Worm (Caenorhabditis elegans) whole organism, young adult: ENCODE results near the gene tpra-1.

Experiments
- B0336.3 ChIP-seq: fragments of 200-800 bp; sonication (Bioruptor generic); IDR thresholded peaks from 2 replicates; pipeline ENCODE4 v1.3.6; 2022; ENCODE audit warnings: missing genetic modification characterization, missing compliant biosample characterization
- F23B12.7 ChIP-seq: sonication (generic microtip); optimal IDR thresholded peaks from 2 replicates; lab custom pipeline; 2017; ENCODE audit warnings: missing genetic modification characterization, mild to moderate bottlenecking, missing compliant biosample characterization, antibody characterized with exemption, moderate library complexity; ENCODE audit not compliant: insufficient read depth
- F33H1.4 ChIP-seq: fragments of 200-800 bp; sonication (Bioruptor generic); IDR thresholded peaks from 2 replicates; pipeline ENCODE4 v1.3.6; 2022; ENCODE audit warnings: missing genetic modification reagents, missing genetic modification characterization, missing compliant biosample characterization
- F49E8.2 ChIP-seq: sonication (generic microtip); optimal IDR thresholded peaks from 3 replicates; lab custom pipeline; 2017; ENCODE audit warnings: missing genetic modification characterization, mild to moderate bottlenecking, missing compliant biosample characterization, antibody characterized with exemption, moderate library complexity; ENCODE audit not compliant: insufficient read depth
- F57A8.1 ChIP-seq: fragments of 200-800 bp; sonication (Bioruptor generic); optimal IDR thresholded peaks from 2 replicates; lab custom pipeline; 2018; ENCODE audit warnings: mild to moderate bottlenecking, missing genetic modification characterization, moderate library complexity, missing compliant biosample characterization
- K11D2.4 ChIP-seq: fragments of 200-800 bp; sonication (Bioruptor generic); IDR thresholded peaks from 2 replicates; pipeline ENCODE4 v1.3.6; 2022; ENCODE audit warnings: missing genetic modification reagents, missing genetic modification characterization, missing compliant biosample characterization
- T26A5.8 ChIP-seq: sonication (generic microtip); optimal IDR thresholded peaks from 2 replicates; lab custom pipeline; 2016; ENCODE audit warnings: missing genetic modification characterization, missing compliant biosample characterization
- Y53G8AR.9 ChIP-seq: fragments of 200-800 bp; sonication (Bioruptor generic); conservative IDR thresholded peaks from 2 replicates; pipeline ENCODE4 v1.3.6; 2022; ENCODE audit warnings: missing genetic modification reagents, missing genetic modification characterization, missing compliant biosample characterization
- Y56A3A.18 ChIP-seq: fragments of 200-800 bp; sonication (Bioruptor generic); IDR thresholded peaks from 2 replicates; pipeline ENCODE4 v1.3.6; 2022; ENCODE audit warnings: missing genetic modification reagents, missing genetic modification characterization, missing compliant biosample characterization
- Y67H2A.10 ChIP-seq: fragments of 200-800 bp; sonication (Bioruptor generic); conservative IDR thresholded peaks from 2 replicates; pipeline ENCODE4 v1.3.6; 2022; ENCODE audit warnings: missing genetic modification reagents, missing genetic modification characterization, missing compliant biosample characterization
- akir-1 ChIP-seq: fragments of 200-800 bp; sonication (Bioruptor generic); optimal IDR thresholded peaks from 2 replicates; lab custom pipeline; 2018; ENCODE audit warnings: mild to moderate bottlenecking, missing genetic modification characterization, moderate library complexity, missing compliant biosample characterization
- ama-1 ChIP-seq, 3 experiments: fragments of 150-350 bp in 1 of 3; sonication (generic microtip) in 2 of 3; optimal IDR thresholded peaks; 2 replicates each; lab custom pipeline; 2014 to 2018; ENCODE audit warnings: missing biosample characterization in 2 of 3, missing genetic modification characterization in 2 of 3, missing genetic modification reagents in 2 of 3
- bed-1 ChIP-seq: fragments of 200-800 bp; sonication (Bioruptor generic); IDR thresholded peaks from 2 replicates; pipeline ENCODE4 v1.3.6; 2022; ENCODE audit warnings: missing genetic modification reagents, missing genetic modification characterization, missing compliant biosample characterization
- ceh-91 ChIP-seq: fragments of 200-800 bp; sonication (Bioruptor generic); IDR thresholded peaks from 2 replicates; pipeline ENCODE4 v1.3.6; 2022; ENCODE audit warnings: missing genetic modification reagents, missing genetic modification characterization, missing compliant biosample characterization
- chd-7 ChIP-seq: sonication (generic microtip); optimal IDR thresholded peaks from 2 replicates; lab custom pipeline; 2016; ENCODE audit warnings: mild to moderate bottlenecking, missing genetic modification characterization, moderate library complexity, missing compliant biosample characterization
- dox-1 ChIP-seq: fragments of 200-800 bp; sonication (Bioruptor generic); IDR thresholded peaks from 2 replicates; pipeline ENCODE4 v1.3.6; 2022; ENCODE audit warnings: missing genetic modification reagents, missing genetic modification characterization, missing compliant biosample characterization
- dpff-1 ChIP-seq: sonication (generic microtip); optimal IDR thresholded peaks from 2 replicates; lab custom pipeline; 2017; ENCODE audit warnings: mild to moderate bottlenecking, missing genetic modification characterization, missing compliant biosample characterization
- efl-1 ChIP-seq: fragments of 150-350 bp; optimal IDR thresholded peaks from 2 replicates; lab custom pipeline; 2014; ENCODE audit warnings: missing biosample characterization, missing genetic modification reagents, missing genetic modification characterization
- ekl-4 ChIP-seq: fragments of 200-800 bp; sonication (Bioruptor generic); IDR thresholded peaks from 2 replicates; pipeline ENCODE4 v1.3.6; 2022; ENCODE audit warnings: missing genetic modification reagents, missing genetic modification characterization, missing compliant biosample characterization
- ets-4 ChIP-seq: fragments of 200-800 bp; sonication (Bioruptor generic); optimal IDR thresholded peaks from 2 replicates; lab custom pipeline; 2018; ENCODE audit warnings: mild to moderate bottlenecking, missing genetic modification characterization, missing compliant biosample characterization
- him-1 ChIP-seq: sonication (generic microtip); optimal IDR thresholded peaks from 2 replicates; lab custom pipeline; 2016; ENCODE audit warnings: missing genotype, missing genetic modification reagents, missing genetic modification characterization, missing compliant biosample characterization
- hmg-20 ChIP-seq: fragments of 200-800 bp; sonication (Bioruptor generic); IDR thresholded peaks from 2 replicates; pipeline ENCODE4 v1.3.6; 2022; ENCODE audit warnings: missing genetic modification reagents, missing genetic modification characterization, missing compliant biosample characterization
- hrde-1 ChIP-seq: sonication (generic microtip); optimal IDR thresholded peaks from 2 replicates; lab custom pipeline; 2016; ENCODE audit warnings: missing genetic modification characterization, mild to moderate bottlenecking, missing compliant biosample characterization, moderate library complexity, missing genotype, missing genetic modification reagents, borderline replicate concordance
- let-607 ChIP-seq, 2 experiments: fragments of 200-800 bp in 1 of 2; sonication (Bioruptor generic) in 1 of 2; sonication (generic microtip) in 1 of 2; optimal IDR thresholded peaks; 2 replicates each; lab custom pipeline; 2016 to 2018; ENCODE audit warnings: mild to moderate bottlenecking in 2 of 2, missing compliant biosample characterization in 2 of 2, missing genetic modification characterization in 2 of 2, moderate library complexity in 2 of 2, missing genotype in 1 of 2
- lin-26 ChIP-seq: fragments of 200-800 bp; sonication (Bioruptor generic); IDR thresholded peaks from 2 replicates; pipeline ENCODE4 v1.3.6; 2022; ENCODE audit warnings: missing genetic modification reagents, missing genetic modification characterization, missing compliant biosample characterization
- lin-35 ChIP-seq, 3 experiments: fragments of 150-350 bp in 2 of 3; sonication (generic microtip) in 1 of 3; optimal IDR thresholded peaks; 2 replicates each; lab custom pipeline; 2014 to 2018; ENCODE audit warnings: missing biosample characterization in 3 of 3, missing genetic modification characterization in 3 of 3, missing genetic modification reagents in 3 of 3
- lin-54 ChIP-seq: fragments of 200-800 bp; sonication (Bioruptor generic); optimal IDR thresholded peaks from 2 replicates; lab custom pipeline; 2018; ENCODE audit warnings: mild to moderate bottlenecking, missing genetic modification characterization, missing compliant biosample characterization
- madf-10 ChIP-seq: sonication (generic microtip); optimal IDR thresholded peaks from 2 replicates; lab custom pipeline; 2016; ENCODE audit warnings: mild to moderate bottlenecking, missing genetic modification characterization, missing compliant biosample characterization
- madf-8 ChIP-seq: fragments of 200-800 bp; sonication (Bioruptor generic); conservative IDR thresholded peaks from 2 replicates; pipeline ENCODE4 v1.3.6; 2022; ENCODE audit warnings: missing genetic modification reagents, missing genetic modification characterization, missing compliant biosample characterization
- mcd-1 ChIP-seq: fragments of 200-800 bp; sonication (Bioruptor generic); IDR thresholded peaks from 2 replicates; pipeline ENCODE4 v1.3.6; 2022; ENCODE audit warnings: missing genetic modification reagents, missing genetic modification characterization, missing compliant biosample characterization
- mes-4 ChIP-seq: sonication (generic microtip); optimal IDR thresholded peaks from 2 replicates; lab custom pipeline; 2016; ENCODE audit warnings: missing genotype, missing genetic modification characterization, missing compliant biosample characterization
- mxl-1 ChIP-seq: sonication (generic microtip); optimal IDR thresholded peaks from 2 replicates; lab custom pipeline; 2016; ENCODE audit warnings: missing genetic modification characterization, missing compliant biosample characterization
- nhr-120 ChIP-seq: fragments of 200-800 bp; sonication (Bioruptor generic); IDR thresholded peaks from 2 replicates; pipeline ENCODE4 v1.3.6; 2022; ENCODE audit warnings: missing genetic modification characterization, missing compliant biosample characterization
- nhr-179 ChIP-seq: sonication (generic microtip); optimal IDR thresholded peaks from 2 replicates; lab custom pipeline; 2016; ENCODE audit warnings: mild to moderate bottlenecking, missing genetic modification characterization, missing compliant biosample characterization
- nhr-90 ChIP-seq: sonication (generic microtip); optimal IDR thresholded peaks from 2 replicates; lab custom pipeline; 2016; ENCODE audit warnings: missing genotype, mild to moderate bottlenecking, missing genetic modification characterization, missing compliant biosample characterization
- rcor-1 ChIP-seq: fragments of 200-800 bp; sonication (Bioruptor generic); IDR thresholded peaks from 2 replicates; pipeline ENCODE4 v1.3.6; 2022; ENCODE audit warnings: missing genetic modification reagents, missing genetic modification characterization, missing compliant biosample characterization
- rpc-1 ChIP-seq, 2 experiments: fragments of 150-350 bp in 1 of 2; sonication (generic microtip) in 1 of 2; optimal IDR thresholded peaks; 2 replicates each; lab custom pipeline; 2014 to 2018; ENCODE audit warnings: missing biosample characterization in 1 of 2, missing genetic modification characterization in 1 of 2, missing genetic modification reagents in 1 of 2, missing genotype in 1 of 2
- sea-2 ChIP-seq: fragments of 200-800 bp; sonication (Bioruptor generic); IDR thresholded peaks from 2 replicates; pipeline ENCODE4 v1.3.6; 2022; ENCODE audit warnings: missing genetic modification characterization, missing compliant biosample characterization
- snpc-1.3 ChIP-seq: sonication (generic microtip); optimal IDR thresholded peaks from 2 replicates; lab custom pipeline; 2017; ENCODE audit warnings: missing genetic modification characterization, mild to moderate bottlenecking, missing compliant biosample characterization, antibody characterized with exemption, moderate library complexity, missing genotype, missing genetic modification reagents; ENCODE audit not compliant: insufficient read depth
- somi-1 ChIP-seq: fragments of 200-800 bp; sonication (Bioruptor generic); optimal IDR thresholded peaks from 2 replicates; lab custom pipeline; 2018; ENCODE audit warnings: mild to moderate bottlenecking, missing genetic modification characterization, missing compliant biosample characterization
- tbx-9 ChIP-seq: sonication (generic microtip); optimal IDR thresholded peaks from 2 replicates; lab custom pipeline; 2016; ENCODE audit warnings: borderline replicate concordance, missing genetic modification characterization, inconsistent platforms, missing compliant biosample characterization
- unc-62 ChIP-seq: fragments of 150-350 bp; optimal IDR thresholded peaks from 2 replicates; lab custom pipeline; 2014; ENCODE audit warnings: missing biosample characterization, missing genetic modification reagents, missing genetic modification characterization
- xnd-1 ChIP-seq: sonication (generic microtip); optimal IDR thresholded peaks from 2 replicates; lab custom pipeline; 2016; ENCODE audit warnings: missing genotype, missing genetic modification reagents, missing genetic modification characterization, missing compliant biosample characterization
- ztf-18 ChIP-seq: sonication (generic microtip); optimal IDR thresholded peaks from 2 replicates; lab custom pipeline; 2016; ENCODE audit warnings: missing genotype, mild to moderate bottlenecking, missing genetic modification characterization, missing compliant biosample characterization
- ztf-25 ChIP-seq: fragments of 200-800 bp; sonication (Bioruptor generic); IDR thresholded peaks from 2 replicates; pipeline ENCODE4 v1.3.6; 2022; ENCODE audit warnings: missing genetic modification reagents, missing genetic modification characterization, missing compliant biosample characterization
- ztf-3 ChIP-seq: fragments of 200-800 bp; sonication (Bioruptor generic); optimal IDR thresholded peaks from 2 replicates; lab custom pipeline; 2018; ENCODE audit warnings: mild to moderate bottlenecking, missing genetic modification characterization, missing compliant biosample characterization

Gene tpra-1

DNA sequence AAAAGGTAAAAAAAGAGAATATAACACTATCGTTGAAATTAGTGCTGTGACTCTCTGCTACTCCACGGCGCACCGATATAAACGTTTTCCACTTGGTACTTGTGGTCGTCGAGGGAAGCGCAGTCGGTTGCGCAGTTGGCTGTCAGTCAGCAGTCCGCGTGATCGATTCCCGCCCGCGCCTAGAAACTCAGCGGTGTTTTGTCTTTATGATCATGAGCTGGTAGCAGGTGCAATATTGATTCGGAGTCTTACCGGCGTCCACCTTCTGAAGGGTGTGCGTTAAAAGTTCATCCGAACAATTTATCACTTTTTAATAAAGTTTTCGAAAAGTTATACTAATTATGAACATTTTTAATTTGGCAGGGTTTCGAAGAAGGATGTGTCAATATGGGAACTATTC is 29.2 kb upstream of the tpra-1 start (continued):
- peak in 1 of 3 experiments; percentile 84 for TF ChIP-seq lin-35 (GFP tag; optimal IDR thresholded peaks at IDR 0.05; lab: Kevin White, UChicago)
- peak; percentile 91 for TF ChIP-seq rcor-1 (GFP tag; lab: Robert Waterston, UW)
- peak; percentile 94 for TF ChIP-seq chd-7 (tag; lab: Kevin White, UChicago)
- TF ChIP-seq nhr-120 (GFP tag; lab: Robert Waterston, UW): peak; percentile 89; the same call in 1 of the 2 replicates
- peak; percentile 85 for TF ChIP-seq Y56A3A.18 (GFP tag; lab: Robert Waterston, UW)
- TF ChIP-seq ztf-18 (tag; lab: Kevin White, UChicago): peak; percentile 89
- peak; percentile 94 for TF ChIP-seq rpc-1 (optimal IDR thresholded peaks at IDR 0.05; lab: Kevin White, UChicago)
- peak; percentile 91 for TF ChIP-seq rpc-1 (tag; optimal IDR thresholded peaks at IDR 0.05; lab: Kevin White, UChicago)
- peak; percentile 86 for TF ChIP-seq T26A5.8 (tag; lab: Kevin White, UChicago)
- peak; percentile 59 for TF ChIP-seq mes-4 (tag; lab: Kevin White, UChicago)
- peak; percentile 95 for TF ChIP-seq snpc-1.3 (tag; lab: Kevin White, UChicago)
- TF ChIP-seq madf-10: peak; percentile 89
- TF ChIP-seq tbx-9 (tag; lab: Kevin White, UChicago): peak; percentile 89
- peak; percentile 38 for TF ChIP-seq F33H1.4 (GFP tag; lab: Robert Waterston, UW)
- peak; percentile 70 for TF ChIP-seq somi-1 (GFP tag; lab: Kevin White, UChicago)
- 0 out of 2 replicates have a peak, but pooled peaks have one; percentile 21 for TF ChIP-seq madf-8
- TF ChIP-seq him-1 (tag; lab: Kevin White, UChicago): peak; percentile 68
- TF ChIP-seq nhr-90 (tag; lab: Kevin White, UChicago): peak; percentile 96
- peak; percentile 80 for TF ChIP-seq mxl-1 (tag; lab: Kevin White, UChicago)
- peak; percentile 62; the same call in 1 of the 2 replicates for TF ChIP-seq ztf-25
- TF ChIP-seq ztf-3: peak; percentile 65
- TF ChIP-seq ets-4: peak; percentile 93
- TF ChIP-seq ceh-91 (GFP tag; lab: Robert Waterston, UW): 0 out of 2 replicates have a peak, but pooled peaks have one; percentile 7
- peak; percentile 79 for TF ChIP-seq mcd-1 (GFP tag; lab: Robert Waterston, UW)
- TF ChIP-seq F23B12.7: peak; percentile 92
- peak; percentile 32 for TF ChIP-seq akir-1 (GFP tag; lab: Kevin White, UChicago)
- TF ChIP-seq Y67H2A.10 (GFP tag; lab: Robert Waterston, UW): 0 out of 2 replicates have a peak, but pooled peaks have one; percentile 51
- peak; percentile 89 for TF ChIP-seq B0336.3 (GFP tag; lab: Robert Waterston, UW)
- peak; percentile 83 for TF ChIP-seq sea-2
- TF ChIP-seq Y53G8AR.9: peak; percentile 76
- peak; percentile 78 for TF ChIP-seq nhr-179
- no peak for TF ChIP-seq ama-1 (optimal IDR thresholded peaks at IDR 0.05; lab: Kevin White, UChicago)
- peak; percentile 83 to 89 for TF ChIP-seq ama-1 (GFP tag; optimal IDR thresholded peaks at IDR 0.05; lab: Kevin White, UChicago)
- TF ChIP-seq lin-26 (GFP tag; lab: Robert Waterston, UW): peak; percentile 97
- no peak for TF ChIP-seq unc-62 (GFP tag; lab: Kevin White, UChicago)
- TF ChIP-seq F49E8.2 (tag; lab: Kevin White, UChicago): peak; percentile 77
- peak; percentile 42 for TF ChIP-seq xnd-1 (tag; lab: Kevin White, UChicago)
- TF ChIP-seq hmg-20 (GFP tag; lab: Robert Waterston, UW): peak; percentile 70
- peak; percentile 86 for TF ChIP-seq hrde-1 (tag; lab: Kevin White, UChicago)
- TF ChIP-seq ekl-4: peak; percentile 89
- peak; percentile 91 for TF ChIP-seq dox-1 (GFP tag; lab: Robert Waterston, UW)
- 0 out of 2 replicates have a peak, but pooled peaks have one; percentile 65 for TF ChIP-seq bed-1 (GFP tag; lab: Robert Waterston, UW)
- peak; percentile 85 for TF ChIP-seq dpff-1 (tag; lab: Kevin White, UChicago)
- peak; percentile 54 to 64 for TF ChIP-seq let-607 (tag; optimal IDR thresholded peaks at IDR 0.05; lab: Kevin White, UChicago)
- no peak for TF ChIP-seq K11D2.4
- TF ChIP-seq lin-54 (GFP tag; lab: Kevin White, UChicago): peak; percentile 82
- peak; percentile 40 for TF ChIP-seq efl-1 (GFP tag; lab: Kevin White, UChicago)
- TF ChIP-seq F57A8.1 (GFP tag; lab: Kevin White, UChicago): peak; percentile 70
